Worm (Caenorhabditis elegans) whole organism, L1 larva: ENCODE data around the gene srbc-33.

Experiments
- C04F5.9 ChIP-seq: sonication (generic microtip); optimal IDR thresholded peaks from 2 replicates; lab custom pipeline; 2016; ENCODE audit warnings: missing genetic modification characterization, missing compliant biosample characterization
- C34B4.2 ChIP-seq: sonication (generic microtip); optimal IDR thresholded peaks from 2 replicates; lab custom pipeline; 2017; ENCODE audit warnings: mild to moderate bottlenecking, missing genetic modification characterization, missing compliant biosample characterization
- Y116A8C.19 ChIP-seq: sonication (generic microtip); optimal IDR thresholded peaks from 2 replicates; lab custom pipeline; 2016; ENCODE audit warnings: missing compliant biosample characterization, missing genetic modification characterization, borderline replicate concordance
- alr-1 ChIP-seq: fragments of 200-800 bp; sonication (Bioruptor generic); optimal IDR thresholded peaks from 2 replicates; lab custom pipeline; 2018; ENCODE audit warnings: borderline replicate concordance, mild to moderate bottlenecking, missing genetic modification characterization, missing compliant biosample characterization
- blmp-1 ChIP-seq: fragments of 150-350 bp; optimal IDR thresholded peaks from 2 replicates; lab custom pipeline; 2014; ENCODE audit warnings: missing biosample characterization, missing genetic modification characterization
- ceh-8 ChIP-seq: fragments of 200-800 bp; sonication (Bioruptor generic); optimal IDR thresholded peaks from 2 replicates; lab custom pipeline; 2018; ENCODE audit warnings: mild to moderate bottlenecking, missing genetic modification characterization, moderate library complexity, missing compliant biosample characterization
- ceh-82 ChIP-seq, 3 experiments: fragments of 150-350 bp in 1 of 3; sonication (generic microtip) in 2 of 3; optimal IDR thresholded peaks; 2 replicates each; lab custom pipeline; 2014 to 2017; ENCODE audit warnings: missing biosample characterization in 3 of 3, missing genetic modification characterization in 3 of 3
- dpl-1 ChIP-seq, 3 experiments: fragments of 150-350 bp in 2 of 3; sonication (generic microtip) in 1 of 3; optimal IDR thresholded peaks; 2 replicates each; lab custom pipeline; 2014 to 2017; ENCODE audit warnings: missing biosample characterization in 3 of 3, missing genetic modification characterization in 3 of 3, missing genetic modification reagents in 3 of 3
- efl-1 ChIP-seq, 4 experiments: fragments of 150-350 bp; optimal IDR thresholded peaks in 3 of 4; peaks in 1 of 4; 1 replicate in 1 of 4; 2 replicates in 3 of 4; lab custom pipeline; 2014; ENCODE audit warnings: missing biosample characterization in 2 of 4, missing genetic modification characterization in 2 of 4, missing genetic modification reagents in 2 of 4
- egl-13 ChIP-seq: sonication (generic microtip); optimal IDR thresholded peaks from 2 replicates; lab custom pipeline; 2016; ENCODE audit warnings: missing genotype, missing genetic modification reagents, missing genetic modification characterization, missing compliant biosample characterization
- elt-2 ChIP-seq: sonication (generic microtip); optimal IDR thresholded peaks from 2 replicates; lab custom pipeline; 2016; ENCODE audit warnings: missing genetic modification characterization, mild to moderate bottlenecking, inconsistent platforms, missing compliant biosample characterization, missing genetic modification reagents
- elt-3 ChIP-seq, 6 experiments: fragments of 150-350 bp in 1 of 6; sonication (generic microtip); optimal IDR thresholded peaks; 2 replicates each; lab custom pipeline; 2017 to 2018; ENCODE audit warnings: missing biosample characterization in 6 of 6, missing genetic modification characterization in 6 of 6, inconsistent platforms in 1 of 6
- fkh-10 ChIP-seq: sonication (generic microtip); optimal IDR thresholded peaks from 2 replicates; lab custom pipeline; 2017; ENCODE audit warnings: missing biosample characterization, missing genetic modification reagents, missing genetic modification characterization
- fkh-4 ChIP-seq: sonication (generic microtip); optimal IDR thresholded peaks from 2 replicates; lab custom pipeline; 2016; ENCODE audit warnings: missing compliant biosample characterization, missing genetic modification characterization, borderline replicate concordance
- fos-1 ChIP-seq: fragments of 150-350 bp; optimal IDR thresholded peaks from 2 replicates; lab custom pipeline; 2014; ENCODE audit warnings: missing biosample characterization, missing genetic modification characterization
- grh-1 ChIP-seq: fragments of 200-800 bp; sonication (Bioruptor generic); IDR thresholded peaks from 2 replicates; pipeline ENCODE4 v1.3.6; 2022; ENCODE audit warnings: missing genetic modification reagents, missing genetic modification characterization, missing compliant biosample characterization
- hlh-4 ChIP-seq: sonication (generic microtip); optimal IDR thresholded peaks from 2 replicates; lab custom pipeline; 2016; ENCODE audit warnings: mild to moderate bottlenecking, missing genetic modification characterization, missing compliant biosample characterization
- hpl-2 ChIP-seq: fragments of 150-350 bp; optimal IDR thresholded peaks from 2 replicates; lab custom pipeline; 2014; ENCODE audit warnings: missing biosample characterization, missing genetic modification reagents, missing genetic modification characterization
- isw-1 ChIP-seq: fragments of 200-800 bp; sonication (Bioruptor generic); IDR thresholded peaks from 2 replicates; pipeline ENCODE4 v1.3.6; 2022; ENCODE audit warnings: missing genetic modification characterization, missing compliant biosample characterization
- jun-1 ChIP-seq: fragments of 150-350 bp; optimal IDR thresholded peaks from 2 replicates; lab custom pipeline; 2014; ENCODE audit warnings: missing biosample characterization, missing genetic modification reagents, missing genetic modification characterization
- lin-35 ChIP-seq, 2 experiments: fragments of 150-350 bp; optimal IDR thresholded peaks; 2 replicates each; lab custom pipeline; 2014; ENCODE audit warnings: missing biosample characterization in 2 of 2, missing genetic modification characterization in 2 of 2, missing genetic modification reagents in 2 of 2
- lir-3 ChIP-seq: sonication (generic microtip); optimal IDR thresholded peaks from 2 replicates; lab custom pipeline; 2016; ENCODE audit warnings: mild to moderate bottlenecking, missing genetic modification characterization, moderate library complexity, missing compliant biosample characterization; ENCODE audit not compliant: poor library complexity
- mdl-1 ChIP-seq, 2 experiments: fragments of 150-350 bp; optimal IDR thresholded peaks; 2 replicates each; lab custom pipeline; 2014 to 2017; ENCODE audit warnings: missing biosample characterization in 2 of 2, missing genetic modification characterization in 2 of 2, inconsistent platforms in 1 of 2
- mep-1 ChIP-seq: fragments of 150-350 bp; optimal IDR thresholded peaks from 2 replicates; lab custom pipeline; 2014; ENCODE audit warnings: missing biosample characterization, missing genetic modification characterization
- nhr-20 ChIP-seq: sonication (generic microtip); optimal IDR thresholded peaks from 2 replicates; lab custom pipeline; 2016; ENCODE audit warnings: mild to moderate bottlenecking, missing genetic modification characterization, missing compliant biosample characterization
- nhr-237 ChIP-seq: fragments of 150-350 bp; optimal IDR thresholded peaks from 2 replicates; lab custom pipeline; 2014; ENCODE audit warnings: missing biosample characterization, missing genetic modification characterization
- nhr-28 ChIP-seq: fragments of 150-350 bp; optimal IDR thresholded peaks from 2 replicates; lab custom pipeline; 2014; ENCODE audit warnings: missing biosample characterization, missing genetic modification characterization
- nhr-71 ChIP-seq: sonication (generic microtip); optimal IDR thresholded peaks from 2 replicates; lab custom pipeline; 2016; ENCODE audit warnings: mild to moderate bottlenecking, missing genetic modification characterization, moderate library complexity, missing compliant biosample characterization
- nhr-76 ChIP-seq: sonication (generic microtip); optimal IDR thresholded peaks from 2 replicates; lab custom pipeline; 2017; ENCODE audit warnings: missing biosample characterization, missing genetic modification characterization
- nhr-77 ChIP-seq: fragments of 150-350 bp; optimal IDR thresholded peaks from 2 replicates; lab custom pipeline; 2014; ENCODE audit warnings: missing biosample characterization, missing genetic modification characterization
- nhr-85 ChIP-seq: sonication (generic microtip); peaks from one replicate; lab custom pipeline; 2016; ENCODE audit warnings: missing genetic modification characterization, inconsistent platforms, missing compliant biosample characterization
- nhr-90 ChIP-seq: sonication (generic microtip); optimal IDR thresholded peaks from 2 replicates; lab custom pipeline; 2016; ENCODE audit warnings: mild to moderate bottlenecking, missing genetic modification characterization, missing compliant biosample characterization; ENCODE audit not compliant: poor library complexity
- pag-3 ChIP-seq: sonication (generic microtip); optimal IDR thresholded peaks from 2 replicates; lab custom pipeline; 2017; ENCODE audit warnings: missing genetic modification characterization, mild to moderate bottlenecking, missing compliant biosample characterization, antibody characterized with exemption, borderline replicate concordance; ENCODE audit not compliant: insufficient read depth
- pax-3 ChIP-seq: fragments of 200-800 bp; sonication (Bioruptor generic); optimal IDR thresholded peaks from 2 replicates; lab custom pipeline; 2018; ENCODE audit warnings: mild to moderate bottlenecking, missing genetic modification characterization, moderate library complexity, missing compliant biosample characterization
- pqm-1 ChIP-seq: sonication (generic microtip); optimal IDR thresholded peaks from 3 replicates; lab custom pipeline; 2017; ENCODE audit warnings: missing biosample characterization, missing genetic modification characterization
- snu-23 ChIP-seq: sonication (generic microtip); optimal IDR thresholded peaks from 2 replicates; lab custom pipeline; 2016; ENCODE audit warnings: missing genetic modification characterization, missing compliant biosample characterization
- sox-4 ChIP-seq: sonication (generic microtip); optimal IDR thresholded peaks from 2 replicates; lab custom pipeline; 2016; ENCODE audit warnings: missing genetic modification characterization, missing compliant biosample characterization
- swsn-7 ChIP-seq: sonication (generic microtip); optimal IDR thresholded peaks from 2 replicates; lab custom pipeline; 2016; ENCODE audit warnings: missing genetic modification characterization, missing compliant biosample characterization
- tbx-2 ChIP-seq: sonication (generic microtip); optimal IDR thresholded peaks from 2 replicates; lab custom pipeline; 2016; ENCODE audit warnings: missing genetic modification characterization, missing compliant biosample characterization
- unc-62 ChIP-seq: fragments of 150-350 bp; optimal IDR thresholded peaks from 2 replicates; lab custom pipeline; 2014; ENCODE audit warnings: missing biosample characterization, missing genetic modification reagents, missing genetic modification characterization
- unc-98 ChIP-seq: fragments of 200-800 bp; sonication (Bioruptor generic); IDR thresholded peaks from 2 replicates; pipeline ENCODE4 v1.3.6; 2022; ENCODE audit warnings: missing genetic modification characterization, missing compliant biosample characterization
- vab-15 ChIP-seq: sonication (generic microtip); optimal IDR thresholded peaks from 2 replicates; lab custom pipeline; 2017; ENCODE audit warnings: missing genotype, mild to moderate bottlenecking, missing genetic modification characterization, missing compliant biosample characterization
- ztf-11 ChIP-seq, 2 experiments: sonication (generic microtip); optimal IDR thresholded peaks; 2 replicates each; lab custom pipeline; 2016 to 2017; ENCODE audit warnings: missing genetic modification characterization in 2 of 2, missing biosample characterization in 1 of 2, missing compliant biosample characterization in 1 of 2

srbc-33 gene

ce11 chrV:3475021-3475420 lies 9.6 kb downstream of the srbc-33 start, which contains the start of gene oac-2:
TSS of gene oac-2 (minus strand) at chrV:3475121.
- TF ChIP-seq C34B4.2: no peak
- no peak for TF ChIP-seq egl-13
- no peak for TF ChIP-seq Y116A8C.19
- TF ChIP-seq nhr-237 (tag; lab: Kevin White, UChicago): no peak
- TF ChIP-seq tbx-2: no peak
- TF ChIP-seq fos-1 (tag; lab: Kevin White, UChicago): no peak
- no peak for TF ChIP-seq ceh-82 (tag; optimal IDR thresholded peaks at IDR 0.05; lab: Kevin White, UChicago)
- TF ChIP-seq elt-2 (tag; lab: Kevin White, UChicago): no peak
- TF ChIP-seq C04F5.9: no peak
- TF ChIP-seq unc-98 (GFP tag; lab: Robert Waterston, UW): no peak
- TF ChIP-seq blmp-1 (tag; lab: Kevin White, UChicago): no peak
- TF ChIP-seq hpl-2 (GFP tag; lab: Kevin White, UChicago): no peak
- TF ChIP-seq fkh-10 (GFP tag; lab: Kevin White, UChicago): no peak
- no peak for TF ChIP-seq pax-3
- no peak for TF ChIP-seq fkh-4 (tag; lab: Kevin White, UChicago)

ce11 chrV:3470782-3471181 lies 13.8 kb downstream of the srbc-33 start, which contains the start of gene srbc-29:
TSS of gene srbc-29 (minus strand) at chrV:3470882.
- no peak for TF ChIP-seq hlh-4
- no peak for TF ChIP-seq sox-4 (tag; lab: Kevin White, UChicago)
- TF ChIP-seq vab-15 (tag; lab: Kevin White, UChicago): no peak
- no peak for TF ChIP-seq jun-1 (tag; lab: Kevin White, UChicago)
- TF ChIP-seq mep-1 (tag; lab: Kevin White, UChicago): no peak
- TF ChIP-seq egl-13: no peak
- TF ChIP-seq ceh-8 (GFP tag; lab: Kevin White, UChicago): no peak
- TF ChIP-seq pqm-1 (tag; lab: Kevin White, UChicago): no peak
- TF ChIP-seq nhr-71 (tag; lab: Kevin White, UChicago): no peak
- TF ChIP-seq grh-1: no peak
- no peak for TF ChIP-seq nhr-28
- no peak for TF ChIP-seq ceh-82 (tag; optimal IDR thresholded peaks at IDR 0.05; lab: Kevin White, UChicago)

ce11 chrV:3468436-3468835 lies 16.2 kb downstream of the srbc-33 start, which contains the start of gene gst-33:
TSS of gene gst-33 (minus strand) at chrV:3468562.
- TF ChIP-seq blmp-1 (tag; lab: Kevin White, UChicago) (peak; percentile 92), nhr-90 (tag; lab: Kevin White, UChicago) (peak; percentile 40), isw-1 (no peak), vab-15 (tag; lab: Kevin White, UChicago) (no peak), pag-3 (no peak), swsn-7 (tag; lab: Kevin White, UChicago) (no peak), egl-13 (no peak), nhr-77 (tag; lab: Kevin White, UChicago) (peak; percentile 16), lir-3 (tag; lab: Kevin White, UChicago) (no peak), nhr-85 (peak; percentile 80), mdl-1 (tag; optimal IDR thresholded peaks at IDR 0.05; lab: Kevin White, UChicago) (peak in 1 of 2 experiments; percentile 28), tbx-2 (no peak), dpl-1 (GFP tag; optimal IDR thresholded peaks at IDR 0.05; lab: Kevin White, UChicago) (peak in 1 of 3 experiments; percentile 9), nhr-76 (tag; lab: Kevin White, UChicago) (no peak), lin-35 (GFP tag; optimal IDR thresholded peaks at IDR 0.05; lab: Kevin White, UChicago) (peak in 1 of 2 experiments; percentile 44), ztf-11 (tag; optimal IDR thresholded peaks at IDR 0.05; lab: Kevin White, UChicago) (no peak), elt-3 (tag; optimal IDR thresholded peaks at IDR 0.05; lab: Kevin White, UChicago) (peak in 1 of 6 experiments; percentile 26), elt-2 (tag; lab: Kevin White, UChicago) (peak; percentile 69), efl-1 (optimal IDR thresholded peaks at IDR 0.05; lab: Kevin White, UChicago) (peak; percentile 20 to 33), efl-1 (GFP tag; optimal IDR thresholded peaks at IDR 0.05 in 1 of 2; lab: Kevin White, UChicago) (peak in 1 of 2 experiments; percentile 85), snu-23 (GFP tag; lab: Kevin White, UChicago) (peak; percentile 51), alr-1 (tag; lab: Kevin White, UChicago) (no peak), unc-62 (GFP tag; lab: Kevin White, UChicago) (no peak), nhr-20 (tag; lab: Kevin White, UChicago) (peak; percentile 69)
